Fruit fly (Drosophila melanogaster): ENCODE data around the gene tey.

Gene tey

DNA sequence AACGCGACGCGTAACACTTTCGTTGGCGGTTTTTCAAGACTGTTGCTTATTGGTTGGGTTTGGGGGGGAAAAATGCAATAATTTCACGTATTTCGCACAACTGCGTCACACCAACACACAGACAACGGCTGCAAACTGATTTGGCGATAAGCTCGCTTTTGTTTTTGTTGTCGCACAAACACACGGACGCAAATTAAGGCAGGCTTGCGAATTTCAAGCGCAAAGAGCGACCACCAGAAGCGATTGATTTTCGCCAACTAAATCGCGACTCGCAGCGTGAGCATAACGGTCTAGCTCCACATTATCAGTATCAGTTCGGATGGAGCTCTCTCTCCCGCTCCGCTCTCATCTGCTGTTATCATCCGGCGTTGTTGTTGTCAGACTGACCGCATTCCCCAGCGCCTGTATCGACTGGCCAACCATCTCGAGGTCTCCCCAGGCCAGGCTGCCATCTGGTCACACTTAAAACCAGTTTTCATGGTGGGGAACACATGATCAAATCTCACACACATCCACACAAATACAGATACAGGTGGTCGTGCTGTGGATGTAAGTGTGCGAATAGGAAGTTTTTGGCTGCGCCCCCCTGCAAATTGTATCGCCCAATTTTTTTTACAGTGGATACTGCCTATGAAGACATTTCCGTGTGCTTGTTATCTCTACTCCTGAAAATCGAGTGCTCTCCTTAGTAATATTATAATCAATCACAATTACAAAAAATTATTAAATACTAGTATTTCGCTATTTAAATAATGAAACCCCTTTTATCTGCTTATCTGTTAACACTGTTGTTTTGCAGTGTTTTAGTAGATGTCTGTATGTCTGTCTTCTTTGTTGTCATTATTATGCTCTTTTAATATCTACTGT, 30.9 kb downstream of the tey start (continued):
- TF ChIP-seq MESR4 (GFP tag; optimal IDR thresholded peaks at IDR 0.05) (no peak), stwl (tag; optimal IDR thresholded peaks at IDR 0.05) (no peak), CG11695 (GFP tag; IDR thresholded peaks at IDR 0.05) (peak; percentile 54; the same call in 2 of the 3 replicates), ap (GFP tag; IDR thresholded peaks at IDR 0.05) (peak; percentile 34; the same call in 1 of the 2 replicates), ro (GFP tag; IDR thresholded peaks at IDR 0.05) (no peak), ranshi (GFP tag; IDR thresholded peaks at IDR 0.05) (no peak; the same call in 1 of the 2 replicates), toy (GFP tag; IDR thresholded peaks at IDR 0.05) (peak; percentile 26; the same call in 1 of the 2 replicates), CG1832 (GFP tag; optimal IDR thresholded peaks at IDR 0.05) (no peak), CG1603 (tag; optimal IDR thresholded peaks at IDR 0.05) (peak; percentile 28), ATbp (GFP tag; optimal IDR thresholded peaks at IDR 0.05) (no peak), slp2 (GFP tag; optimal IDR thresholded peaks at IDR 0.05) (no peak), CG8478 (optimal IDR thresholded peaks at IDR 0.05) (no peak), Antp (GFP tag; optimal IDR thresholded peaks at IDR 0.05) (no peak), bbx (GFP tag; IDR thresholded peaks at IDR 0.05; ENCODE audit: partially characterized antibody) (peak; percentile 52; the same call in 1 of the 2 replicates), CG12391 (tag; optimal IDR thresholded peaks at IDR 0.05) (peak; percentile 63), CG12659 (GFP tag; optimal IDR thresholded peaks at IDR 0.05) (peak; percentile 51), NC2α (GFP tag; optimal IDR thresholded peaks at IDR 0.05) (no peak), CG2678 (tag; optimal IDR thresholded peaks at IDR 0.05) (peak; percentile 78), Adf1 (GFP tag; IDR thresholded peaks at IDR 0.05) (peak; percentile 57; the same call in 1 of the 2 replicates), dysf (GFP tag; IDR thresholded peaks at IDR 0.05) (peak; percentile 75; the same call in 2 of the 3 replicates), CG12236 (GFP tag; optimal IDR thresholded peaks at IDR 0.05) (no peak), chn (GFP tag; optimal IDR thresholded peaks at IDR 0.05) (peak; percentile 19), Eip74EF (GFP tag; optimal IDR thresholded peaks at IDR 0.05) (peak in 1 of 2 experiments; percentile 75), CG9817 (tag; optimal IDR thresholded peaks at IDR 0.05) (peak; percentile 56), sc (optimal IDR thresholded peaks at IDR 0.05) (no peak), sc (GFP tag; optimal IDR thresholded peaks at IDR 0.05) (no peak), nmo (GFP tag; optimal IDR thresholded peaks at IDR 0.05) (peak; percentile 28), CG12104 (GFP tag; optimal IDR thresholded peaks at IDR 0.05) (no peak), mirr (GFP tag; optimal IDR thresholded peaks at IDR 0.05) (peak; percentile 59), CG15601 (tag; optimal IDR thresholded peaks at IDR 0.05) (no peak), dm (GFP tag; optimal IDR thresholded peaks at IDR 0.05) (no peak), HHEX (GFP tag; optimal IDR thresholded peaks at IDR 0.05) (peak; percentile 33), croc (GFP tag; conservative IDR thresholded peaks at IDR 0.05) (no peak), pzg (GFP tag; optimal IDR thresholded peaks at IDR 0.05) (peak; percentile 44), CG2712 (tag; optimal IDR thresholded peaks at IDR 0.05) (peak; percentile 51), disco-r (GFP tag; optimal IDR thresholded peaks at IDR 0.05) (no peak), Hmr (GFP tag; optimal IDR thresholded peaks at IDR 0.05) (peak; percentile 69), CG31365 (tag; optimal IDR thresholded peaks at IDR 0.05) (no peak), PHDP (tag; optimal IDR thresholded peaks at IDR 0.05) (peak; percentile 65), ttk (GFP tag; IDR thresholded peaks at IDR 0.05) (peak; percentile 63), sqz (GFP tag; optimal IDR thresholded peaks at IDR 0.05) (no peak), CG8388 (GFP tag; optimal IDR thresholded peaks at IDR 0.05) (no peak), NK7.1 (GFP tag; optimal IDR thresholded peaks at IDR 0.05) (no peak), CG11696 (GFP tag; IDR thresholded peaks at IDR 0.05) (peak; percentile 36; the same call in 1 of the 2 replicates), Lim3 (GFP tag; IDR thresholded peaks at IDR 0.05) (no peak), CG14965 (GFP tag; optimal IDR thresholded peaks at IDR 0.05; ENCODE audit: borderline replicate concordance) (no peak), CG17912 (GFP tag; optimal IDR thresholded peaks at IDR 0.05) (no peak), CG6765 (GFP tag; optimal IDR thresholded peaks at IDR 0.05) (peak; percentile 14)
